Worm (Caenorhabditis elegans): ENCODE measurements around the gene hrg-9.

DNA sequence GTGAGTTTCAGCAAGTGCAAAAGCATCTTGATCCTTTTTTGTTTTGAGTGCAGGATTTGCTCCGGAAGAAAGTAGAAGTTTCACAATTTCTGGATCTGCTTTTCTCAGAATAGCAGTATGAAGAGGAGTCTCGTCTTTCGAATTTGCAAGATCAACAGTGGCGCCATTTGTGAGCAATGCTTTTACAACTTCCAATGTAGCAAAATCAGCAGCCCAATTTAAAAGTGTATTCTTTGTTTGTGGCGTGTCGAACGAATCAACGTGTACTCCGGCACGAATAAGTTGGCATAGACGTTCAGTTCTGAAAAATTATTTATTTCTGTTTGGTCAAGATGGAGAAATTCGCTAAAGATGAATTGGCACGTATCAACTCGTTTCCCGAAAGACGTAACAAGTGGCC, 13.5 kb downstream of the hrg-9 start, which contains the start of gene T16G1.13:
- no peak for TF ChIP-seq nhr-12 (tag; optimal IDR thresholded peaks at IDR 0.05)
- TF ChIP-seq unc-39 (tag; optimal IDR thresholded peaks at IDR 0.05) = no peak
- TF ChIP-seq nhr-76 (tag; optimal IDR thresholded peaks at IDR 0.05) = no peak
- TF ChIP-seq ztf-11 (tag; optimal IDR thresholded peaks at IDR 0.05) = no peak
- no peak for TF ChIP-seq flh-1 (GFP tag; optimal IDR thresholded peaks at IDR 0.05)
- TF ChIP-seq pha-4 (tag; optimal IDR thresholded peaks at IDR 0.05) = no peak

Measured in whole organism, mixed stage, embryonic.